Worm (Caenorhabditis elegans) whole organism, late embryonic: ENCODE results near the gene cfp-1.
A peak's percentile ranks its signal among the peaks of the same experiment; 100 is the strongest.

ENCODE experiments used
- C38D4.7 ChIP-seq: fragments of 200-800 bp; sonication (Bioruptor generic); optimal IDR thresholded peaks from 2 replicates; lab custom pipeline; 2018; ENCODE audit warnings: mild to moderate bottlenecking, missing genetic modification characterization, moderate library complexity, missing compliant biosample characterization
- F13H6.1 ChIP-seq: sonication (generic microtip); optimal IDR thresholded peaks from 2 replicates; lab custom pipeline; 2016; ENCODE audit warnings: missing genetic modification characterization, missing compliant biosample characterization
- K02D7.2 ChIP-seq: sonication (generic microtip); optimal IDR thresholded peaks from 2 replicates; lab custom pipeline; 2017; ENCODE audit warnings: mild to moderate bottlenecking, missing genetic modification characterization, missing compliant biosample characterization
- K09A11.1 ChIP-seq: sonication (generic microtip); optimal IDR thresholded peaks from 2 replicates; lab custom pipeline; 2017; ENCODE audit warnings: antibody characterized with exemption, mild to moderate bottlenecking, missing genetic modification characterization, missing compliant biosample characterization; ENCODE audit not compliant: insufficient read depth
- T23F11.4 ChIP-seq: fragments of 200-800 bp; sonication (Bioruptor generic); optimal IDR thresholded peaks from 2 replicates; lab custom pipeline; 2018; ENCODE audit warnings: mild to moderate bottlenecking, missing genetic modification characterization, missing compliant biosample characterization
- Y22D7AL.16 ChIP-seq: sonication (generic microtip); optimal IDR thresholded peaks from 2 replicates; lab custom pipeline; 2016; ENCODE audit warnings: missing genetic modification characterization, missing compliant biosample characterization
- ahr-1 ChIP-seq: sonication (generic microtip); optimal IDR thresholded peaks from 2 replicates; lab custom pipeline; 2016; ENCODE audit warnings: missing genetic modification characterization, missing compliant biosample characterization
- ama-1 ChIP-seq: fragments of 150-350 bp; optimal IDR thresholded peaks from 2 replicates; lab custom pipeline; 2014
- ceh-14 ChIP-seq: sonication (generic microtip); optimal IDR thresholded peaks from 2 replicates; lab custom pipeline; 2016; ENCODE audit warnings: missing genotype, missing genetic modification characterization, missing compliant biosample characterization
- ceh-2 ChIP-seq: sonication (generic microtip); optimal IDR thresholded peaks from 2 replicates; lab custom pipeline; 2016; ENCODE audit warnings: missing genotype, missing genetic modification characterization, missing compliant biosample characterization
- ceh-30 ChIP-seq: fragments of 150-350 bp; optimal IDR thresholded peaks from 2 replicates; lab custom pipeline; 2014; ENCODE audit warnings: missing biosample characterization, missing genetic modification characterization
- ceh-31 ChIP-seq: sonication (generic microtip); optimal IDR thresholded peaks from 2 replicates; lab custom pipeline; 2016; ENCODE audit warnings: missing genetic modification characterization, missing compliant biosample characterization
- ceh-34 ChIP-seq: sonication (generic microtip); optimal IDR thresholded peaks from 2 replicates; lab custom pipeline; 2016; ENCODE audit warnings: mild to moderate bottlenecking, missing genetic modification characterization, missing compliant biosample characterization
- ceh-45 ChIP-seq: fragments of 200-800 bp; sonication (Bioruptor generic); IDR thresholded peaks from 2 replicates; pipeline ENCODE4 v1.3.6; 2022; ENCODE audit warnings: missing genetic modification reagents, missing genetic modification characterization, missing compliant biosample characterization
- ceh-6 ChIP-seq: fragments of 200-800 bp; sonication (Bioruptor generic); optimal IDR thresholded peaks from 2 replicates; lab custom pipeline; 2018; ENCODE audit warnings: mild to moderate bottlenecking, missing genetic modification characterization, missing compliant biosample characterization
- che-1 ChIP-seq: sonication (generic microtip); optimal IDR thresholded peaks from 2 replicates; lab custom pipeline; 2016; ENCODE audit warnings: mild to moderate bottlenecking, missing genetic modification characterization, missing compliant biosample characterization
- dmd-4 ChIP-seq: sonication (generic microtip); optimal IDR thresholded peaks from 2 replicates; lab custom pipeline; 2016; ENCODE audit warnings: borderline replicate concordance, missing genetic modification characterization, missing compliant biosample characterization
- elt-2 ChIP-seq: sonication (generic microtip); optimal IDR thresholded peaks from 2 replicates; lab custom pipeline; 2016; ENCODE audit warnings: missing genetic modification reagents, missing genetic modification characterization, missing compliant biosample characterization
- elt-4 ChIP-seq: sonication (generic microtip); optimal IDR thresholded peaks from 2 replicates; lab custom pipeline; 2016; ENCODE audit warnings: missing genetic modification characterization, missing compliant biosample characterization
- eyg-1 ChIP-seq: sonication (generic microtip); optimal IDR thresholded peaks from 2 replicates; lab custom pipeline; 2016; ENCODE audit warnings: missing genotype, missing genetic modification characterization, missing compliant biosample characterization
- fax-1 ChIP-seq: sonication (generic microtip); optimal IDR thresholded peaks from 2 replicates; lab custom pipeline; 2016; ENCODE audit warnings: missing genotype, missing genetic modification characterization, missing compliant biosample characterization
- fkh-10 ChIP-seq: fragments of 150-350 bp; optimal IDR thresholded peaks from 2 replicates; lab custom pipeline; 2014; ENCODE audit warnings: missing biosample characterization, missing genetic modification reagents, missing genetic modification characterization
- fkh-6 ChIP-seq: sonication (generic microtip); optimal IDR thresholded peaks from 2 replicates; lab custom pipeline; 2016; ENCODE audit warnings: missing genetic modification characterization, missing compliant biosample characterization
- gmeb-2 ChIP-seq: sonication (generic microtip); optimal IDR thresholded peaks from 2 replicates; lab custom pipeline; 2016; ENCODE audit warnings: missing genetic modification characterization, inconsistent platforms, missing compliant biosample characterization
- hlh-30 ChIP-seq: sonication (generic microtip); optimal IDR thresholded peaks from 2 replicates; lab custom pipeline; 2017; ENCODE audit warnings: antibody characterized with exemption, missing genetic modification characterization, missing compliant biosample characterization; ENCODE audit not compliant: insufficient read depth
- hlh-6 ChIP-seq: sonication (generic microtip); optimal IDR thresholded peaks from 2 replicates; lab custom pipeline; 2016; ENCODE audit warnings: missing genotype, missing genetic modification characterization, missing compliant biosample characterization
- hlh-8 ChIP-seq: sonication (generic microtip); optimal IDR thresholded peaks from 2 replicates; lab custom pipeline; 2016; ENCODE audit warnings: missing genotype, missing genetic modification characterization, missing compliant biosample characterization
- lim-6 ChIP-seq: sonication (generic microtip); optimal IDR thresholded peaks from 2 replicates; lab custom pipeline; 2016; ENCODE audit warnings: missing genetic modification characterization, missing compliant biosample characterization
- lin-11 ChIP-seq: fragments of 200-800 bp; sonication (Bioruptor generic); optimal IDR thresholded peaks from 2 replicates; lab custom pipeline; 2018; ENCODE audit warnings: mild to moderate bottlenecking, missing genetic modification characterization, missing compliant biosample characterization
- madf-2 ChIP-seq: sonication (generic microtip); optimal IDR thresholded peaks from 2 replicates; lab custom pipeline; 2017; ENCODE audit warnings: missing genetic modification characterization, missing compliant biosample characterization
- nhr-11 ChIP-seq: fragments of 150-350 bp; optimal IDR thresholded peaks from 2 replicates; lab custom pipeline; 2014; ENCODE audit warnings: missing biosample characterization, missing genetic modification characterization
- nhr-232 ChIP-seq: sonication (generic microtip); optimal IDR thresholded peaks from 2 replicates; lab custom pipeline; 2016; ENCODE audit warnings: missing genetic modification characterization, missing compliant biosample characterization
- pag-3 ChIP-seq: sonication (generic microtip); optimal IDR thresholded peaks from 2 replicates; lab custom pipeline; 2016; ENCODE audit warnings: missing compliant biosample characterization, missing genetic modification characterization, borderline replicate concordance
- pax-1 ChIP-seq: fragments of 150-350 bp; optimal IDR thresholded peaks from 2 replicates; lab custom pipeline; 2014; ENCODE audit warnings: missing biosample characterization, missing genetic modification characterization
- pha-4 ChIP-seq: fragments of 150-350 bp; optimal IDR thresholded peaks from 2 replicates; lab custom pipeline; 2018; ENCODE audit warnings: missing biosample characterization, missing genetic modification reagents, missing genetic modification characterization
- pros-1 ChIP-seq: fragments of 150-350 bp; optimal IDR thresholded peaks from 2 replicates; lab custom pipeline; 2014; ENCODE audit warnings: missing biosample characterization, missing genetic modification reagents, missing genetic modification characterization
- ref-2 ChIP-seq: sonication (generic microtip); optimal IDR thresholded peaks from 2 replicates; lab custom pipeline; 2016; ENCODE audit warnings: missing genetic modification characterization, missing compliant biosample characterization
- rnt-1 ChIP-seq: sonication (generic microtip); optimal IDR thresholded peaks from 2 replicates; lab custom pipeline; 2016; ENCODE audit warnings: missing genetic modification characterization, missing compliant biosample characterization
- sdc-2 ChIP-seq: sonication (generic microtip); optimal IDR thresholded peaks from 2 replicates; lab custom pipeline; 2016; ENCODE audit warnings: missing genotype, missing genetic modification characterization, missing compliant biosample characterization
- sox-4 ChIP-seq: sonication (generic microtip); optimal IDR thresholded peaks from 2 replicates; lab custom pipeline; 2017; ENCODE audit warnings: mild to moderate bottlenecking, missing genetic modification characterization, inconsistent platforms, missing compliant biosample characterization
- syd-9 ChIP-seq: sonication (generic microtip); optimal IDR thresholded peaks from 2 replicates; lab custom pipeline; 2016; ENCODE audit warnings: mild to moderate bottlenecking, missing genetic modification characterization, moderate library complexity, missing compliant biosample characterization
- tbx-2 ChIP-seq: sonication (generic microtip); optimal IDR thresholded peaks from 2 replicates; lab custom pipeline; 2016; ENCODE audit warnings: missing genetic modification characterization, missing compliant biosample characterization
- tbx-7 ChIP-seq: sonication (generic microtip); optimal IDR thresholded peaks from 2 replicates; lab custom pipeline; 2016; ENCODE audit warnings: missing genotype, missing genetic modification characterization, missing compliant biosample characterization
- ttx-3 ChIP-seq: sonication (generic microtip); optimal IDR thresholded peaks from 2 replicates; lab custom pipeline; 2016; ENCODE audit warnings: missing genetic modification reagents, missing genetic modification characterization, missing compliant biosample characterization
- unc-42 ChIP-seq: sonication (generic microtip); optimal IDR thresholded peaks from 2 replicates; lab custom pipeline; 2016; ENCODE audit warnings: missing genotype, missing genetic modification characterization, missing compliant biosample characterization
- unc-55 ChIP-seq: sonication (generic microtip); optimal IDR thresholded peaks from 2 replicates; lab custom pipeline; 2017; ENCODE audit warnings: missing biosample characterization, missing genetic modification reagents, missing genetic modification characterization
- unc-86 ChIP-seq: sonication (generic microtip); optimal IDR thresholded peaks from 2 replicates; lab custom pipeline; 2016; ENCODE audit warnings: missing genetic modification characterization, missing compliant biosample characterization
- zip-5 ChIP-seq: sonication (generic microtip); optimal IDR thresholded peaks from 2 replicates; lab custom pipeline; 2016; ENCODE audit warnings: missing genetic modification characterization, missing compliant biosample characterization
- ztf-16 ChIP-seq: sonication (generic microtip); optimal IDR thresholded peaks from 2 replicates; lab custom pipeline; 2017; ENCODE audit warnings: missing genetic modification characterization, missing compliant biosample characterization

cfp-1 gene

ce11 chrIV:14077135-14077534 lies at the start of gene cfp-1:
TSS of gene cfp-1 (plus strand) at chrIV:14077435.
- no peak for TF ChIP-seq pha-4 (tag; lab: Kevin White, UChicago)
- no peak for TF ChIP-seq hlh-6 (tag; lab: Kevin White, UChicago)
- TF ChIP-seq Y22D7AL.16 = no peak
- TF ChIP-seq fkh-6 (tag; lab: Kevin White, UChicago) = no peak
- no peak for TF ChIP-seq elt-4 (tag; lab: Kevin White, UChicago)
- no peak for TF ChIP-seq pag-3
- no peak for TF ChIP-seq tbx-2 (tag; lab: Kevin White, UChicago)
- no peak for TF ChIP-seq lin-11 (tag; lab: Kevin White, UChicago)
- no peak for TF ChIP-seq F13H6.1
- no peak for TF ChIP-seq ref-2
- no peak for TF ChIP-seq K02D7.2 (tag; lab: Kevin White, UChicago)
- TF ChIP-seq C38D4.7 (GFP tag; lab: Kevin White, UChicago) = no peak
- TF ChIP-seq ceh-34 (tag; lab: Kevin White, UChicago) = no peak
- no peak for TF ChIP-seq hlh-30 (tag; lab: Kevin White, UChicago)
- TF ChIP-seq, all 69 proteins: peak for 0

DNA sequence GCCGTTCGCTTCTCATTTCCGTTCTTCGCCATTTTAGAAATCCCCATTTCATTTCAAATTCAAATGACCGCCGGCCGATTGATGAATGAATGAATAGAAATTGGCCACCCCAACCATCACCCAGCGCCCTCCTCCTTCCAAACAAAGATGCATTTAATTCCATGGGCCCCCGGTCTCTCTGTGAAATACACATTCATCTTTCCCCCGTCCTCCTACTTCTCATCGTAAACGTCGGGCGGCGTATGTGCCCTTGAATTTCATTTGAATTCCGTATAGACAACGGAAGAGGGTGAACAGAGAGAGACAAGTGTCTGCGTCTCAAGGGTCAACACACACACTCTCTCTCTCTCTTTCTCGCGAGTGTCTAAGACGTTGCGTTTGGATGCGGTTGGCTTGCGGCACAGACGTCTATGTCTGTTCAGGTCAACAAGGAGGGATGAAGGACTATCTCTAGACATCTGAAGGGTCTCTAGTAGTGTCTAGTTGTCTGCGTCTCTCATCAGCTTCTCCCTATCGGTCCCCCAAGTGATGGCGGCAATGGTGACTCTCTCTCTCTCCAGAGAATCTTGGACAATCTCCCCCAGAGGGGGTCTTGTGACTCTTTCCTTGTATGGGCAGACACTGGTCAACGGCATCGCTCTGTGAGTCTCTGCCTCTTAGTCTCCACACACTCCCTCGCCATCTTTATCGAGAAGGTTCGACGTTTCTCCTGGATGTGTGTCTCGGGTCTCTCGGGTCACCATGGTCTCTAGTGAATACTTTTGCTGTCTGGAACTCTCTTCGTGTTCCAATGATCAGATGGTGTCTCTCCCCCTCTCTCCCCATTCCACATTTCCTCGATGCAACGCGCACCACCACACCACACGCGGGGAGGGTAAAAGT lies 44.4 kb upstream of the cfp-1 start:
- TF ChIP-seq unc-86 (tag; lab: Kevin White, UChicago) (no peak), ceh-2 (peak; percentile 58), ceh-45 (no peak), nhr-11 (tag; lab: Kevin White, UChicago) (no peak), unc-55 (GFP tag; lab: Kevin White, UChicago) (peak; percentile 94), sdc-2 (tag; lab: Kevin White, UChicago) (no peak), tbx-7 (tag; lab: Kevin White, UChicago) (no peak), K02D7.2 (tag; lab: Kevin White, UChicago) (no peak), ceh-31 (tag; lab: Kevin White, UChicago) (peak; percentile 79), rnt-1 (tag; lab: Kevin White, UChicago) (peak; percentile 97), ama-1 (lab: Kevin White, UChicago) (peak; percentile 84), ref-2 (peak; percentile 54), syd-9 (tag; lab: Kevin White, UChicago) (peak; percentile 19), che-1 (tag; lab: Kevin White, UChicago) (no peak), dmd-4 (tag; lab: Kevin White, UChicago) (no peak), ztf-16 (tag; lab: Kevin White, UChicago) (no peak), eyg-1 (tag; lab: Kevin White, UChicago) (peak; percentile 35), ceh-30 (tag; lab: Kevin White, UChicago) (no peak), fax-1 (no peak), unc-42 (tag; lab: Kevin White, UChicago) (peak; percentile 77), fkh-10 (GFP tag; lab: Kevin White, UChicago) (no peak), ttx-3 (tag; lab: Kevin White, UChicago) (peak; percentile 29), K09A11.1 (peak; percentile 58), ceh-34 (tag; lab: Kevin White, UChicago) (peak; percentile 62), hlh-8 (tag; lab: Kevin White, UChicago) (peak; percentile 44), sox-4 (tag; lab: Kevin White, UChicago) (no peak), zip-5 (tag; lab: Kevin White, UChicago) (no peak), ceh-6 (GFP tag; lab: Kevin White, UChicago) (peak; percentile 47), madf-2 (tag; lab: Kevin White, UChicago) (no peak), lim-6 (tag; lab: Kevin White, UChicago) (peak; percentile 75), pax-1 (tag; lab: Kevin White, UChicago) (peak; percentile 84), fkh-6 (tag; lab: Kevin White, UChicago) (peak; percentile 37), gmeb-2 (peak; percentile 6), pros-1 (tag; lab: Kevin White, UChicago) (peak; percentile 86), C38D4.7 (GFP tag; lab: Kevin White, UChicago) (no peak), nhr-232 (no peak), pha-4 (tag; lab: Kevin White, UChicago) (no peak), T23F11.4 (GFP tag; lab: Kevin White, UChicago) (peak; percentile 39), elt-2 (tag; lab: Kevin White, UChicago) (peak; percentile 22), tbx-2 (tag; lab: Kevin White, UChicago) (peak; percentile 66), ceh-14 (tag; lab: Kevin White, UChicago) (peak; percentile 71), ahr-1 (tag; lab: Kevin White, UChicago) (no peak)
